Worm (Caenorhabditis elegans) whole organism, mixed stage, embryonic: ENCODE measurements around the gene T22C8.4.

ENCODE experiments used
- M03D4.4 ChIP-seq: sonication (generic microtip); optimal IDR thresholded peaks from 2 replicates; lab custom pipeline; 2017; ENCODE audit warnings: mild to moderate bottlenecking, missing genetic modification characterization, missing compliant biosample characterization
- bed-3 ChIP-seq: fragments of 200-800 bp; sonication (Bioruptor generic); optimal IDR thresholded peaks from 3 replicates; lab custom pipeline; 2018; ENCODE audit warnings: mild to moderate bottlenecking, missing genetic modification characterization, moderate library complexity, missing compliant biosample characterization
- ceh-39 ChIP-seq: fragments of 150-350 bp; optimal IDR thresholded peaks from 2 replicates; lab custom pipeline; 2014; ENCODE audit warnings: missing biosample characterization, missing genetic modification characterization
- ceh-43 ChIP-seq: fragments of 200-800 bp; sonication (Bioruptor generic); optimal IDR thresholded peaks from 2 replicates; lab custom pipeline; 2018; ENCODE audit warnings: mild to moderate bottlenecking, missing genetic modification characterization, moderate library complexity, missing compliant biosample characterization
- ceh-83 ChIP-seq: fragments of 200-800 bp; sonication (Bioruptor generic); optimal IDR thresholded peaks from 2 replicates; lab custom pipeline; 2018; ENCODE audit warnings: mild to moderate bottlenecking, missing genetic modification characterization, missing compliant biosample characterization
- ces-1 ChIP-seq: fragments of 150-350 bp; optimal IDR thresholded peaks from 2 replicates; lab custom pipeline; 2014; ENCODE audit warnings: missing biosample characterization, missing genetic modification reagents, missing genetic modification characterization
- elt-1 ChIP-seq: sonication (generic microtip); optimal IDR thresholded peaks from 2 replicates; lab custom pipeline; 2017; ENCODE audit warnings: missing genetic modification characterization, mild to moderate bottlenecking, missing compliant biosample characterization, antibody characterized with exemption, moderate library complexity, borderline replicate concordance; ENCODE audit not compliant: insufficient read depth
- elt-3 ChIP-seq: fragments of 150-350 bp; optimal IDR thresholded peaks from 2 replicates; lab custom pipeline; 2014; ENCODE audit warnings: missing biosample characterization, missing genetic modification characterization
- ham-2 ChIP-seq: fragments of 200-800 bp; sonication (Bioruptor generic); optimal IDR thresholded peaks from 2 replicates; lab custom pipeline; 2018; ENCODE audit warnings: mild to moderate bottlenecking, missing genetic modification characterization, missing compliant biosample characterization
- hlh-1 ChIP-seq: fragments of 150-350 bp; optimal IDR thresholded peaks from 2 replicates; lab custom pipeline; 2014; ENCODE audit warnings: missing biosample characterization, missing genetic modification reagents, missing genetic modification characterization
- lin-13 ChIP-seq: fragments of 150-350 bp; optimal IDR thresholded peaks from 2 replicates; lab custom pipeline; 2014; ENCODE audit warnings: missing biosample characterization, missing genetic modification characterization
- lin-32 ChIP-seq: fragments of 200-800 bp; sonication (Bioruptor generic); optimal IDR thresholded peaks from 2 replicates; lab custom pipeline; 2018; ENCODE audit warnings: mild to moderate bottlenecking, missing genetic modification characterization, missing compliant biosample characterization
- lsy-2 ChIP-seq: fragments of 150-350 bp; optimal IDR thresholded peaks from 2 replicates; lab custom pipeline; 2014; ENCODE audit warnings: missing biosample characterization, missing genetic modification characterization
- mab-5 ChIP-seq: fragments of 150-350 bp; optimal IDR thresholded peaks from 2 replicates; lab custom pipeline; 2014; ENCODE audit warnings: missing biosample characterization, missing genetic modification characterization
- mep-1 ChIP-seq: fragments of 150-350 bp; optimal IDR thresholded peaks from 2 replicates; lab custom pipeline; 2017; ENCODE audit warnings: missing biosample characterization, missing genetic modification reagents, missing genetic modification characterization, inconsistent platforms
- mls-2 ChIP-seq: sonication (generic microtip); optimal IDR thresholded peaks from 2 replicates; lab custom pipeline; 2016; ENCODE audit warnings: mild to moderate bottlenecking, missing genetic modification characterization, moderate library complexity, missing compliant biosample characterization
- nhr-12 ChIP-seq: fragments of 150-350 bp; optimal IDR thresholded peaks from 2 replicates; lab custom pipeline; 2014; ENCODE audit warnings: missing biosample characterization, missing genetic modification characterization
- nhr-2 ChIP-seq: fragments of 150-350 bp; optimal IDR thresholded peaks from 2 replicates; lab custom pipeline; 2014; ENCODE audit warnings: missing biosample characterization, missing genetic modification characterization
- nhr-237 ChIP-seq: fragments of 150-350 bp; optimal IDR thresholded peaks from 2 replicates; lab custom pipeline; 2014; ENCODE audit warnings: missing biosample characterization, missing genetic modification characterization
- nhr-28 ChIP-seq: fragments of 150-350 bp; optimal IDR thresholded peaks from 2 replicates; lab custom pipeline; 2014; ENCODE audit warnings: missing biosample characterization, missing genetic modification characterization
- nhr-76 ChIP-seq: sonication (generic microtip); optimal IDR thresholded peaks from 2 replicates; lab custom pipeline; 2017; ENCODE audit warnings: missing biosample characterization, missing genetic modification characterization
- pha-4 ChIP-seq: fragments of 150-350 bp; optimal IDR thresholded peaks from 2 replicates; lab custom pipeline; 2018; ENCODE audit warnings: missing biosample characterization, missing genetic modification reagents, missing genetic modification characterization
- sem-2 ChIP-seq: fragments of 200-800 bp; sonication (Bioruptor generic); optimal IDR thresholded peaks from 2 replicates; lab custom pipeline; 2018; ENCODE audit warnings: mild to moderate bottlenecking, missing genetic modification characterization, missing compliant biosample characterization
- snpc-4 ChIP-seq: fragments of 150-350 bp; optimal IDR thresholded peaks from 2 replicates; lab custom pipeline; 2014; ENCODE audit warnings: missing biosample characterization, missing genetic modification characterization
- sptf-1 ChIP-seq: sonication (generic microtip); optimal IDR thresholded peaks from 2 replicates; lab custom pipeline; 2017; ENCODE audit warnings: mild to moderate bottlenecking, missing genetic modification characterization, moderate library complexity, missing compliant biosample characterization
- tbx-8 ChIP-seq: fragments of 200-800 bp; sonication (Bioruptor generic); optimal IDR thresholded peaks from 2 replicates; lab custom pipeline; 2018; ENCODE audit warnings: mild to moderate bottlenecking, missing genetic modification characterization, moderate library complexity, missing compliant biosample characterization
- unc-120 ChIP-seq: sonication (generic microtip); optimal IDR thresholded peaks from 2 replicates; lab custom pipeline; 2017; ENCODE audit warnings: missing genetic modification characterization, missing compliant biosample characterization; ENCODE audit not compliant: poor library complexity, severe bottlenecking
- unc-39 ChIP-seq: fragments of 150-350 bp; optimal IDR thresholded peaks from 2 replicates; lab custom pipeline; 2014; ENCODE audit warnings: missing biosample characterization, missing genetic modification characterization
- unc-62 ChIP-seq: fragments of 150-350 bp; optimal IDR thresholded peaks from 2 replicates; lab custom pipeline; 2014; ENCODE audit warnings: missing biosample characterization, missing genetic modification reagents, missing genetic modification characterization
- zip-8 ChIP-seq: fragments of 150-350 bp; optimal IDR thresholded peaks from 2 replicates; lab custom pipeline; 2014; ENCODE audit warnings: missing biosample characterization, missing genetic modification characterization

The T22C8.4 gene

DNA sequence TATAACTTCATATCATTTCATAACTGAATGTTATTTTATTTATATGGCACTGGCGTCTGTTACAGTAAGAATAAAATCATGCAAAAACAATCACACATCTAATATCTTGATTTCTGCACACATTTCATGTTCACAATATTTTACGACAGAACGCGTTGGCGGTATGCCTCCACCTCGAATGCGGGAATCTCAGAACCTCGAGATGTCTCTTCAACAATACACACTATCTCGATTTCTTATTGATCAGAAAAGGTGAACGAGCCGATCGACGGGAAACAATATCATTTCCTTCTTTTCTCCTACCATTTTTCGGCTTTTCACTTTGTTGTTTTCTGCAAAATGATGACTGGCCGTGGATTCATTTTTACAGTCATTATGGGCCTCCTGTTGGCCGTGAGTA lies 15.6 kb downstream of the T22C8.4 start, which contains the start of gene F28C6.10:
TSS of gene F28C6.10 (plus strand) at position 301 of the 400 bp plus-strand sequence.
- TF ChIP-seq sem-2 (GFP tag; lab: Kevin White, UChicago) (no peak), ceh-43 (no peak), elt-1 (tag; lab: Kevin White, UChicago) (no peak), lsy-2 (tag; lab: Kevin White, UChicago) (no peak), tbx-8 (no peak), lin-13 (tag; lab: Kevin White, UChicago) (no peak), nhr-28 (tag; lab: Kevin White, UChicago) (no peak), ham-2 (no peak), mls-2 (tag; lab: Kevin White, UChicago) (no peak), nhr-76 (no peak), nhr-12 (tag; lab: Kevin White, UChicago) (no peak), mep-1 (tag; lab: Kevin White, UChicago) (no peak), M03D4.4 (no peak), sptf-1 (tag; lab: Kevin White, UChicago) (no peak), snpc-4 (no peak)

- no peak for TF ChIP-seq nhr-2 (tag; lab: Kevin White, UChicago)
- TF ChIP-seq lin-13 (tag; lab: Kevin White, UChicago) = no peak
- TF ChIP-seq ces-1 (GFP tag; lab: Kevin White, UChicago) = no peak
- TF ChIP-seq mep-1 (tag; lab: Kevin White, UChicago) = no peak
- TF ChIP-seq unc-120 (tag; lab: Kevin White, UChicago) = no peak
- no peak for TF ChIP-seq nhr-12 (tag; lab: Kevin White, UChicago)
- no peak for TF ChIP-seq ham-2
- no peak for TF ChIP-seq mls-2 (tag; lab: Kevin White, UChicago)
- no peak for TF ChIP-seq ceh-83 (GFP tag; lab: Kevin White, UChicago)
- no peak for TF ChIP-seq lin-32 (GFP tag; lab: Kevin White, UChicago)
- TF ChIP-seq unc-62 (GFP tag; lab: Kevin White, UChicago) = no peak
- TF ChIP-seq hlh-1 = no peak
- TF ChIP-seq elt-3 = no peak
- no peak for TF ChIP-seq bed-3 (GFP tag; lab: Kevin White, UChicago)
- TF ChIP-seq pha-4 (tag; lab: Kevin White, UChicago) = no peak
- TF ChIP-seq nhr-76 = no peak
Observed at ce11 chrII:8606549-8606948, 16.7 kb downstream of the T22C8.4 start, which contains the start of gene F28C6.8. F28C6.8 (plus strand) TSS chrII:8606849.

DNA sequence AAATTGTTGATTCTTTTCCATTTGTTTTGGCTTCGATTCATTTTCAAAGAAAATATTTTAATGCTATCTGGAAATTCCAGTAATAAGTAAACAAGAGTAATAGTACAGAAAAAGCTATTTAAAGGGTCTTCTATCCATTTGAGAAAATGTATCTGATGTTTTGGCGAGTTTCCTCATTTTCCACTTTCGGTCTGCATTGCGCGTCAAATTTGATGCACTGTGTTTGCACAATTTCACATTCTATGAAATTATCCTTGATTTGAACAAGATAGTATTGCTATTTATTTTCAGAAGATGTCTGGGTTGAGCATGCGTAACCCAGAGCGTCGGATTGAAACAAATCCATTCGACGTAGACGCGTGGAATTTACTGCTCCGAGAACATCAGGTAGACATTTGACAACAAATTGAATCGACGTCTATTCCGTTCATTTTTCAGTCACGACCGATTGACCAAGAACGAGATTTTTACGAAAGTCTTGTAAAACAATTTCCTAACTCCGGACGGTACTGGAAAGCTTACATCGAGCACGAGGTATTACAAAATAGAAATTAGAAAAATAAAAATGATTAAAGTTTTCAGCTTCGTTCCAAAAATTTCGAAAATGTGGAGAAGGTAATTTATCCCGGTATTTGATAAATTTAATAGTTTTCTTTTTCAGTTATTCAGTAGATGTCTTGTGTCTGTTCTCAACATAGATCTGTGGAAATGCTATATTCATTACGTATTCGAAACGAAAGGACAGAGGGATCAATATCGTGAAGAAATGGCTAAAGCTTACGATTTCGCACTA lies 19.5 kb downstream of the T22C8.4 start, which contains the start of gene suf-1:
TSS of gene suf-1 (plus strand) at position 280 of the 793 bp plus-strand sequence.
- TF ChIP-seq nhr-12 (tag; lab: Kevin White, UChicago) = no peak
- TF ChIP-seq lsy-2 (tag; lab: Kevin White, UChicago) = peak; percentile 33
- TF ChIP-seq ceh-83 (GFP tag; lab: Kevin White, UChicago) = no peak
- peak; percentile 62 for TF ChIP-seq ces-1 (GFP tag; lab: Kevin White, UChicago)
- no peak for TF ChIP-seq hlh-1

ce11 chrII:8602337-8602944 lies 20.9 kb downstream of the T22C8.4 start, which contains the start of the genes cpf-1 and rpl-26:
cpf-1 (minus strand) TSS chrII:8602440.
rpl-26 (plus strand) TSS chrII:8602785.
- TF ChIP-seq sptf-1 (tag; lab: Kevin White, UChicago) (no peak), lsy-2 (tag; lab: Kevin White, UChicago) (peak; percentile 78), M03D4.4 (no peak), nhr-28 (tag; lab: Kevin White, UChicago) (no peak), pha-4 (tag; lab: Kevin White, UChicago) (peak; percentile 32), ces-1 (GFP tag; lab: Kevin White, UChicago) (peak; percentile 49), lin-13 (tag; lab: Kevin White, UChicago) (no peak), unc-39 (no peak), ceh-43 (no peak), mep-1 (tag; lab: Kevin White, UChicago) (peak; percentile 74), nhr-12 (tag; lab: Kevin White, UChicago) (no peak), zip-8 (tag; lab: Kevin White, UChicago) (no peak), lin-32 (GFP tag; lab: Kevin White, UChicago) (no peak), ceh-39 (tag; lab: Kevin White, UChicago) (peak; percentile 7), ceh-83 (GFP tag; lab: Kevin White, UChicago) (no peak), elt-3 (no peak), mab-5 (tag; lab: Kevin White, UChicago) (no peak), nhr-76 (no peak), nhr-237 (tag; lab: Kevin White, UChicago) (peak; percentile 54), hlh-1 (peak; percentile 1)
